Worm (Caenorhabditis elegans) whole organism, midembryonic: Measurements from ENCODE around the gene arrd-6.

Experiments used
- T22C8.4 ChIP-seq: fragments of 200-800 bp; sonication (Bioruptor generic); IDR thresholded peaks from 2 replicates; pipeline ENCODE4 v1.3.6; 2022; ENCODE audit warnings: missing genetic modification characterization, missing compliant biosample characterization
- cog-1 ChIP-seq: sonication (generic microtip); optimal IDR thresholded peaks from 2 replicates; lab custom pipeline; 2016; ENCODE audit warnings: missing genetic modification characterization, missing compliant biosample characterization
- flt-1 ChIP-seq: fragments of 200-800 bp; sonication (Bioruptor generic); IDR thresholded peaks from 2 replicates; pipeline ENCODE4 v1.3.6; 2022; ENCODE audit warnings: missing genetic modification characterization, missing compliant biosample characterization
- ref-1 ChIP-seq: fragments of 200-800 bp; sonication (Bioruptor generic); conservative IDR thresholded peaks from 2 replicates; pipeline ENCODE4 v1.3.6; 2022; ENCODE audit warnings: missing genetic modification reagents, missing genetic modification characterization, missing compliant biosample characterization
- tab-1 ChIP-seq: fragments of 200-800 bp; sonication (Bioruptor generic); IDR thresholded peaks from 2 replicates; pipeline ENCODE4 v1.3.6; 2022; ENCODE audit warnings: missing genetic modification characterization, missing compliant biosample characterization

- TF ChIP-seq ref-1 = no peak
- TF ChIP-seq flt-1 (GFP tag; lab: Robert Waterston, UW) = no peak
- TF ChIP-seq cog-1 (tag; lab: Kevin White, UChicago) = no peak
- TF ChIP-seq tab-1 (GFP tag; lab: Robert Waterston, UW) = no peak
- TF ChIP-seq T22C8.4 (GFP tag; lab: Robert Waterston, UW) = no peak
Measured at ce11 chrII:11107828-11108227, 34.7 kb upstream of the arrd-6 start, which contains the start of gene apc-17.
